Fruit fly (Drosophila melanogaster): Measurements from ENCODE around the gene CG17122.

The CG17122 gene

DNA sequence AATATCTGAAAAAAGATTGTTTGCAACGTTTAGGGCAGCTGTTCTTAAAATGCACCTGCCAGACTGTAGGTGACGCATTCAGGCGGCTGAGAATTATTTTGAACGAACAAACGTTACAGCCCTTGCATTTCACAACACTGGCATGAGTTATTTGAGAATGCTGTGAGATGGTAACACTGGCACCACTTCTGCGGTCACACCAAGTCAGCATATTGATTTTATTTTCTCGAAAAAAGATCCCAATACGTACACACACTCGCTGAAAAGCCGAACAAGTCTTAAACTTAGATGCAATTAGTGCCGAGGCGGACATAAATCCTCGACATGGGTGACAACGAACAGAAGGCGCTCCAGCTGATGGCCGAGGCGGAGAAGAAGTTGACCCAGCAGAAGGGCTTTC, 38.3 kb upstream of the CG17122 start, which contains the start of gene alphaSnap (continued):
- TF ChIP-seq ci (GFP tag; IDR thresholded peaks at IDR 0.05): peak; percentile 50; the same call in 1 of the 3 replicates
- no peak for TF ChIP-seq lmd (GFP tag; IDR thresholded peaks at IDR 0.05)
- peak; percentile 34; the same call in 1 of the 3 replicates for TF ChIP-seq row (GFP tag; IDR thresholded peaks at IDR 0.05)
- no peak for TF ChIP-seq Sry-β (GFP tag; optimal IDR thresholded peaks at IDR 0.05)
- no peak for TF ChIP-seq CG11504 (tag; optimal IDR thresholded peaks at IDR 0.05)
- no peak for TF ChIP-seq ab (GFP tag; optimal IDR thresholded peaks at IDR 0.05)
- TF ChIP-seq CG17361 (GFP tag; IDR thresholded peaks at IDR 0.05): no peak
- TF ChIP-seq CG31365 (tag; optimal IDR thresholded peaks at IDR 0.05): no peak
- peak; percentile 56; the same call in 1 of the 3 replicates for TF ChIP-seq Opbp (GFP tag; IDR thresholded peaks at IDR 0.05; ENCODE audit: partially characterized antibody)
- TF ChIP-seq trh (GFP tag; optimal IDR thresholded peaks at IDR 0.05): no peak
- TF ChIP-seq zfh2 (GFP tag; optimal IDR thresholded peaks at IDR 0.05): peak; percentile 48
- no peak for TF ChIP-seq Fer2 (tag; optimal IDR thresholded peaks at IDR 0.05)
- peak; percentile 34; the same call in 1 of the 2 replicates for TF ChIP-seq Xrp1 (GFP tag; IDR thresholded peaks at IDR 0.05)
- no peak for TF ChIP-seq CG14441 (GFP tag; IDR thresholded peaks at IDR 0.05)
- TF ChIP-seq CG15601 (tag; optimal IDR thresholded peaks at IDR 0.05): peak; percentile 33
- no peak for TF ChIP-seq CG18011 (GFP tag; optimal IDR thresholded peaks at IDR 0.05)
- TF ChIP-seq slbo (GFP tag; IDR thresholded peaks at IDR 0.05): peak; percentile 49
- no peak for TF ChIP-seq tgo (GFP tag; IDR thresholded peaks at IDR 0.05)
- TF ChIP-seq Blimp-1 (GFP tag; optimal IDR thresholded peaks at IDR 0.05): no peak
- TF ChIP-seq maf-S (GFP tag; optimal IDR thresholded peaks at IDR 0.05): peak; percentile 14
- peak; percentile 51 for TF ChIP-seq Hsf (GFP tag; optimal IDR thresholded peaks at IDR 0.05)
- TF ChIP-seq CG11093 (GFP tag; IDR thresholded peaks at IDR 0.05): no peak
- no peak for TF ChIP-seq gem (tag; optimal IDR thresholded peaks at IDR 0.05)
- no peak for TF ChIP-seq eyg (GFP tag; optimal IDR thresholded peaks at IDR 0.05)
- TF ChIP-seq prd (optimal IDR thresholded peaks at IDR 0.05): no peak
- TF ChIP-seq prd (GFP tag; IDR thresholded peaks at IDR 0.05): no peak
- TF ChIP-seq grau (tag; optimal IDR thresholded peaks at IDR 0.05): peak; percentile 42
- peak; percentile 9 for TF ChIP-seq CG10979 (tag; optimal IDR thresholded peaks at IDR 0.05)
- peak; percentile 96 for TF ChIP-seq MESR4 (GFP tag; optimal IDR thresholded peaks at IDR 0.05)
- peak; percentile 18 for TF ChIP-seq CG30403 (GFP tag; optimal IDR thresholded peaks at IDR 0.05)
- TF ChIP-seq CoRest (tag; optimal IDR thresholded peaks at IDR 0.05): peak; percentile 57
- no peak for TF ChIP-seq fd3F (GFP tag; optimal IDR thresholded peaks at IDR 0.05)
- TF ChIP-seq klu (GFP tag; IDR thresholded peaks at IDR 0.05): no peak
- peak; percentile 38 for TF ChIP-seq CG17385 (GFP tag; optimal IDR thresholded peaks at IDR 0.05)
- TF ChIP-seq CG17359 (tag; optimal IDR thresholded peaks at IDR 0.05): no peak
- peak; percentile 33 for TF ChIP-seq Bteb2 (GFP tag; optimal IDR thresholded peaks at IDR 0.05)
- TF ChIP-seq Fer3 (tag; optimal IDR thresholded peaks at IDR 0.05): no peak
- peak; percentile 14 for TF ChIP-seq CG1647 (GFP tag; optimal IDR thresholded peaks at IDR 0.05)
- no peak for TF ChIP-seq CG12104 (GFP tag; optimal IDR thresholded peaks at IDR 0.05)
- no peak for TF ChIP-seq Six4 (GFP tag; optimal IDR thresholded peaks at IDR 0.05)
- no peak for TF ChIP-seq CG11085 (GFP tag; IDR thresholded peaks at IDR 0.05)
- no peak for TF ChIP-seq cato (GFP tag; optimal IDR thresholded peaks at IDR 0.05; ENCODE audit: borderline replicate concordance)
- no peak for TF ChIP-seq br (optimal IDR thresholded peaks at IDR 0.05)
- TF ChIP-seq Chrac-16 (GFP tag; optimal IDR thresholded peaks at IDR 0.05): no peak
- no peak for TF ChIP-seq croc (GFP tag; conservative IDR thresholded peaks at IDR 0.05)
- 0 out of 2 replicates have a peak, but pooled peaks have one; percentile 6 for TF ChIP-seq Adf1 (GFP tag; IDR thresholded peaks at IDR 0.05)
- no peak for TF ChIP-seq z (GFP tag; IDR thresholded peaks at IDR 0.05)
- no peak for TF ChIP-seq CG14667 (GFP tag; IDR thresholded peaks at IDR 0.05)
- TF ChIP-seq gfzf (GFP tag; optimal IDR thresholded peaks at IDR 0.05): peak; percentile 85
- peak; percentile 41 for TF ChIP-seq CG30020 (tag; optimal IDR thresholded peaks at IDR 0.05)
- 0 out of 2 replicates have a peak, but pooled peaks have one; percentile 15 for TF ChIP-seq CG10366 (GFP tag; IDR thresholded peaks at IDR 0.05)
- peak; percentile 36 for TF ChIP-seq CG7786 (GFP tag; optimal IDR thresholded peaks at IDR 0.05)

All from whole organism, embryonic.